Worm (Caenorhabditis elegans): ENCODE data around the gene F41H8.1.

DNA sequence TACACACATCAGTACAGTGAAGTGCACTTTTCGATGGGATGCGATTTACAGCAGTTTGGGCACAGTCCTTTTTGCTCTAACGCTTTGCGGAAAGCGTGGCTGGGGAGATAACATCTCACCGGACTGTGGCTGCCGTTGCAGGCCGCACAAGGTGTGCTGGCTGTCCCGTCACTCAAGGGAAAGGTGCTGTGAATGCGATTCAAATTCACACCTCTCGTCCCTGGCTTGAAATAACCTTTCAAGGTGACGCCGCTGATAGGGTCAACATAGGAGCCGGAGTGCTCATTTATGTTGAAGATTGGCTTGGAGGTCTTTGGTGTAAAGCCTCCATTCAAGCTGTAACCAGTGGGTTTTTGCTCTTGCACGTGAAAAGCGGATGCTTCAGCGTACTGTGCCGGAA, 39.4 kb upstream of the F41H8.1 start:
- TF ChIP-seq lin-39 (tag; optimal IDR thresholded peaks at IDR 0.05): no peak
- TF ChIP-seq mdl-1 (tag; optimal IDR thresholded peaks at IDR 0.05): no peak
- no peak for TF ChIP-seq fos-1 (tag; optimal IDR thresholded peaks at IDR 0.05)
- TF ChIP-seq unc-62 (GFP tag; optimal IDR thresholded peaks at IDR 0.05): no peak
- no peak for TF ChIP-seq egl-27 (tag; optimal IDR thresholded peaks at IDR 0.05)
- no peak for TF ChIP-seq unc-55 (GFP tag; optimal IDR thresholded peaks at IDR 0.05)
- TF ChIP-seq snpc-4 (tag; optimal IDR thresholded peaks at IDR 0.05): no peak
- TF ChIP-seq ztf-4 (tag; optimal IDR thresholded peaks at IDR 0.05): no peak
- TF ChIP-seq unc-39 (tag; optimal IDR thresholded peaks at IDR 0.05): no peak
- TF ChIP-seq zag-1 (tag; optimal IDR thresholded peaks at IDR 0.05): no peak
- TF ChIP-seq nhr-12 (tag; optimal IDR thresholded peaks at IDR 0.05): no peak
- no peak for TF ChIP-seq lin-11 (tag; optimal IDR thresholded peaks at IDR 0.05)
- TF ChIP-seq ceh-82 (tag; optimal IDR thresholded peaks at IDR 0.05): no peak
- TF ChIP-seq nhr-25 (tag; optimal IDR thresholded peaks at IDR 0.05): no peak
